Worm (Caenorhabditis elegans) whole organism, L2 larva: ENCODE results near the gene C31E10.11.

Source experiments
- C34F6.9 ChIP-seq: fragments of 150-350 bp; optimal IDR thresholded peaks from 2 replicates; lab custom pipeline; 2014; ENCODE audit warnings: missing biosample characterization, missing genetic modification characterization
- F13H6.1 ChIP-seq: sonication (generic microtip); optimal IDR thresholded peaks from 2 replicates; lab custom pipeline; 2016; ENCODE audit warnings: missing genetic modification characterization, missing compliant biosample characterization
- R02D3.7 ChIP-seq: fragments of 150-350 bp; optimal IDR thresholded peaks from 2 replicates; lab custom pipeline; 2014; ENCODE audit warnings: missing biosample characterization, missing genetic modification characterization
- Y55F3AM.14 ChIP-seq: fragments of 200-800 bp; sonication (Bioruptor generic); optimal IDR thresholded peaks from 2 replicates; lab custom pipeline; 2018; ENCODE audit warnings: mild to moderate bottlenecking, missing genetic modification characterization, missing compliant biosample characterization
- aly-2 ChIP-seq: fragments of 150-350 bp; optimal IDR thresholded peaks from 2 replicates; lab custom pipeline; 2014; ENCODE audit warnings: missing biosample characterization, missing genetic modification characterization
- ceh-16 ChIP-seq: fragments of 150-350 bp; optimal IDR thresholded peaks from 2 replicates; lab custom pipeline; 2014; ENCODE audit warnings: missing biosample characterization, missing genetic modification characterization
- crh-2 ChIP-seq: sonication (generic microtip); optimal IDR thresholded peaks from 2 replicates; lab custom pipeline; 2017; ENCODE audit warnings: missing biosample characterization, missing genetic modification characterization
- dmd-4 ChIP-seq: sonication (generic microtip); optimal IDR thresholded peaks from 2 replicates; lab custom pipeline; 2017; ENCODE audit warnings: missing biosample characterization, missing genetic modification characterization
- egl-27 ChIP-seq: sonication (generic microtip); optimal IDR thresholded peaks from 3 replicates; lab custom pipeline; 2017; ENCODE audit warnings: missing biosample characterization, missing genetic modification reagents, missing genetic modification characterization
- elt-3 ChIP-seq: sonication (generic microtip); optimal IDR thresholded peaks from 2 replicates; lab custom pipeline; 2017; ENCODE audit warnings: missing biosample characterization, missing genetic modification characterization
- fos-1 ChIP-seq: fragments of 150-350 bp; optimal IDR thresholded peaks from 2 replicates; lab custom pipeline; 2014; ENCODE audit warnings: missing biosample characterization, missing genetic modification characterization
- gmeb-1 ChIP-seq: fragments of 150-350 bp; optimal IDR thresholded peaks from 2 replicates; lab custom pipeline; 2014; ENCODE audit warnings: missing biosample characterization, missing genetic modification characterization
- lin-11 ChIP-seq: fragments of 150-350 bp; sonication (generic microtip); optimal IDR thresholded peaks from 2 replicates; lab custom pipeline; 2014; ENCODE audit warnings: missing biosample characterization, missing genetic modification characterization, inconsistent platforms, mixed read lengths
- lin-13 ChIP-seq: fragments of 150-350 bp; optimal IDR thresholded peaks from 2 replicates; lab custom pipeline; 2014; ENCODE audit warnings: missing biosample characterization, missing genetic modification reagents, missing genetic modification characterization
- lsy-2 ChIP-seq, 2 experiments: fragments of 150-350 bp in 1 of 2; sonication (generic microtip) in 1 of 2; optimal IDR thresholded peaks; 2 replicates each; lab custom pipeline; 2014 to 2017; ENCODE audit warnings: missing biosample characterization in 2 of 2, missing genetic modification characterization in 2 of 2
- mbf-1 ChIP-seq: sonication (generic microtip); optimal IDR thresholded peaks from 2 replicates; lab custom pipeline; 2017; ENCODE audit warnings: missing biosample characterization, missing genetic modification characterization
- mdl-1 ChIP-seq, 2 experiments: fragments of 150-350 bp in 1 of 2; sonication (generic microtip) in 1 of 2; optimal IDR thresholded peaks; 2 replicates each; lab custom pipeline; 2017; ENCODE audit warnings: missing biosample characterization in 2 of 2, missing genetic modification characterization in 2 of 2
- nhr-10 ChIP-seq: sonication (generic microtip); optimal IDR thresholded peaks from 2 replicates; lab custom pipeline; 2017; ENCODE audit warnings: missing biosample characterization, missing genetic modification characterization
- nhr-11 ChIP-seq: fragments of 150-350 bp; optimal IDR thresholded peaks from 2 replicates; lab custom pipeline; 2014; ENCODE audit warnings: missing biosample characterization, missing genetic modification characterization
- nhr-129 ChIP-seq: fragments of 150-350 bp; optimal IDR thresholded peaks from 2 replicates; lab custom pipeline; 2014; ENCODE audit warnings: missing biosample characterization, missing genetic modification characterization
- nhr-25 ChIP-seq: fragments of 150-350 bp; sonication (generic microtip); optimal IDR thresholded peaks from 3 replicates; lab custom pipeline; 2014; ENCODE audit warnings: missing biosample characterization, missing genetic modification characterization
- nhr-6 ChIP-seq: fragments of 150-350 bp; optimal IDR thresholded peaks from 2 replicates; lab custom pipeline; 2014; ENCODE audit warnings: missing biosample characterization, missing genetic modification characterization
- peb-1 ChIP-seq: fragments of 150-350 bp; optimal IDR thresholded peaks from 2 replicates; lab custom pipeline; 2014; ENCODE audit warnings: missing biosample characterization, missing genetic modification characterization
- sem-4 ChIP-seq: fragments of 150-350 bp; optimal IDR thresholded peaks from 2 replicates; lab custom pipeline; 2014; ENCODE audit warnings: missing biosample characterization, missing genetic modification reagents, missing genetic modification characterization
- skn-1 ChIP-seq: sonication (generic microtip); optimal IDR thresholded peaks from 2 replicates; lab custom pipeline; 2017; ENCODE audit warnings: missing biosample characterization, missing genetic modification characterization
- sma-3 ChIP-seq: sonication (generic microtip); optimal IDR thresholded peaks from 2 replicates; lab custom pipeline; 2016; ENCODE audit warnings: missing genetic modification reagents, missing genetic modification characterization, missing compliant biosample characterization
- sma-9 ChIP-seq, 2 experiments: fragments of 150-350 bp in 1 of 2; sonication (generic microtip) in 1 of 2; optimal IDR thresholded peaks; 2 replicates each; lab custom pipeline; 2014 to 2016; ENCODE audit warnings: missing genetic modification characterization in 2 of 2, mild to moderate bottlenecking in 1 of 2, missing biosample characterization in 1 of 2, missing compliant biosample characterization in 1 of 2, missing genetic modification reagents in 1 of 2, moderate library complexity in 1 of 2
- snpc-4 ChIP-seq: fragments of 150-350 bp; optimal IDR thresholded peaks from 2 replicates; lab custom pipeline; 2014; ENCODE audit warnings: missing biosample characterization, missing genetic modification characterization
- unc-39 ChIP-seq: fragments of 150-350 bp; optimal IDR thresholded peaks from 2 replicates; lab custom pipeline; 2014; ENCODE audit warnings: missing biosample characterization, missing genetic modification characterization
- unc-55 ChIP-seq: fragments of 150-350 bp; sonication (generic microtip); optimal IDR thresholded peaks from 3 replicates; lab custom pipeline; 2014; ENCODE audit warnings: missing biosample characterization, missing genetic modification reagents, missing genetic modification characterization
- zag-1 ChIP-seq: fragments of 150-350 bp; optimal IDR thresholded peaks from 2 replicates; lab custom pipeline; 2014; ENCODE audit warnings: missing biosample characterization, missing genetic modification characterization
- ztf-4 ChIP-seq: fragments of 150-350 bp; optimal IDR thresholded peaks from 2 replicates; lab custom pipeline; 2014; ENCODE audit warnings: missing biosample characterization, missing genetic modification characterization

C31E10.11 gene

ce11 chrX:13948810-13949209 is 41.8 kb downstream of the C31E10.11 start, which contains the start of gene alg-1:
alg-1 (plus strand) TSS chrX:13949110.
- TF ChIP-seq R02D3.7 (no peak), peb-1 (tag; lab: Kevin White, UChicago) (no peak)

ce11 chrX:13948167-13948566 is 42.4 kb downstream of the C31E10.11 start:
- TF ChIP-seq R02D3.7 (no peak), nhr-129 (tag; lab: Kevin White, UChicago) (peak; percentile 0)
- TF ChIP-seq, all 48 proteins: peak for 1

ce11 chrX:13946693-13947583 is 43.6 kb downstream of the C31E10.11 start:
- TF ChIP-seq egl-27 (tag; lab: Kevin White, UChicago), result no peak
- peak; percentile 81 for TF ChIP-seq fos-1 (tag; lab: Kevin White, UChicago)

ce11 chrX:13945524-13945923 is 45.1 kb downstream of the C31E10.11 start:
- TF ChIP-seq fos-1 (tag; lab: Kevin White, UChicago) (peak; percentile 71), nhr-11 (tag; lab: Kevin White, UChicago) (no peak), nhr-129 (tag; lab: Kevin White, UChicago) (peak; percentile 74), sma-9 (GFP tag; optimal IDR thresholded peaks at IDR 0.05; lab: Kevin White, UChicago) (peak; percentile 73), sma-9 (tag; optimal IDR thresholded peaks at IDR 0.05; lab: Kevin White, UChicago) (no peak), crh-2 (tag; lab: Kevin White, UChicago) (peak; percentile 57), nhr-10 (tag; lab: Kevin White, UChicago) (no peak), sem-4 (tag; lab: Kevin White, UChicago) (peak; percentile 23), unc-55 (GFP tag; lab: Kevin White, UChicago) (peak; percentile 65), nhr-6 (no peak), snpc-4 (tag; lab: Kevin White, UChicago) (peak; percentile 93), lin-13 (peak; percentile 70), F13H6.1 (tag; lab: Kevin White, UChicago) (peak; percentile 58), dmd-4 (no peak), zag-1 (tag; lab: Kevin White, UChicago) (peak; percentile 75), ceh-16 (peak; percentile 3), mdl-1 (tag; optimal IDR thresholded peaks at IDR 0.05; lab: Kevin White, UChicago) (peak; percentile 66 to 80), mbf-1 (no peak), lsy-2 (tag; optimal IDR thresholded peaks at IDR 0.05; lab: Kevin White, UChicago) (peak in 1 of 2 experiments; percentile 58), lin-11 (tag; lab: Kevin White, UChicago) (peak; percentile 77), Y55F3AM.14 (GFP tag; lab: Kevin White, UChicago) (peak; percentile 33), C34F6.9 (tag; lab: Kevin White, UChicago) (peak; percentile 65)

ce11 chrX:13945090-13945489 is 45.5 kb downstream of the C31E10.11 start:
- TF ChIP-seq snpc-4 (tag; lab: Kevin White, UChicago), result no peak
- no peak for TF ChIP-seq aly-2 (tag; lab: Kevin White, UChicago)
- TF ChIP-seq gmeb-1 (tag; lab: Kevin White, UChicago), result no peak
- TF ChIP-seq lin-11 (tag; lab: Kevin White, UChicago), result no peak
- no peak for TF ChIP-seq nhr-25 (tag; lab: Kevin White, UChicago)
- TF ChIP-seq unc-39 (tag; lab: Kevin White, UChicago), result no peak
- TF ChIP-seq skn-1 (tag; lab: Kevin White, UChicago), result no peak
- TF ChIP-seq elt-3 (tag; lab: Kevin White, UChicago), result no peak
- no peak for TF ChIP-seq ztf-4 (tag; lab: Kevin White, UChicago)
- no peak for TF ChIP-seq sma-3
